Worm (Caenorhabditis elegans): ENCODE measurements around the gene M01H9.5.

- TF ChIP-seq lin-15B (tag; optimal IDR thresholded peaks at IDR 0.05) (no peak), unc-130 (tag; optimal IDR thresholded peaks at IDR 0.05) (no peak), nhr-76 (tag; optimal IDR thresholded peaks at IDR 0.05) (no peak), unc-62 (GFP tag; optimal IDR thresholded peaks at IDR 0.05) (no peak)
Measured at ce11 chrIV:4517066-4517465, 51.8 kb downstream of the M01H9.5 start, which contains the start of gene ZK180.5.

Measured in whole organism, L1 larva.